Fruit fly (Drosophila melanogaster): ENCODE data around the gene Naa40.
A peak's percentile ranks its signal among the peaks of the same experiment; 100 is the strongest.

Naa40 gene

DNA sequence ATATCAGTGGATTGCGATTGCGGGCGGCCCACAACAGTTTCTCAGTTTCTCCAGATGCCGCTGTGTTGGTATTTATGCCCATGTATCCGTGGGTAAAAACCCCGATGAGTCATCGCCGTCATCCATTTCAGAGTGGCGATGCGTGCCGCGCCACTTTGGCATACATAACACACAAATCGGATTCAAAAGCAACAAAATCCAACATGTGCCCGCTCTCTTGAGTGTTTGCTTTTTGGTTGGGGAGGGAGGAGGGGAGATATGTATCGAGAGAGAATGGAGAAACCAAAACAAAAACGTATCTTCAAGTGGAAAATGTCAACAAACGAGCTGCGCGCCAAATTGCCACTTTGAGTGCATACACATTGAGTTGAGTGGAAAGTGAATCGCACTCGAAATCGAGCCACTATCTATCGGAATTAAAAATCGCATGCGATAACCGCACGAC, 46.9 kb upstream of the Naa40 start (continued):
- peak; percentile 38 for TF ChIP-seq CG17568 (GFP tag; optimal IDR thresholded peaks at IDR 0.05)
- peak; percentile 61 for TF ChIP-seq CG10431 (GFP tag; optimal IDR thresholded peaks at IDR 0.05)
- peak; percentile 11 for TF ChIP-seq odd (GFP tag; optimal IDR thresholded peaks at IDR 0.05)
- TF ChIP-seq HLHmδ (GFP tag; optimal IDR thresholded peaks at IDR 0.05): peak; percentile 59
- TF ChIP-seq CG6791 (GFP tag; IDR thresholded peaks at IDR 0.05; ENCODE audit: partially characterized antibody): peak; percentile 6; the same call in 2 of the 3 replicates
- peak; percentile 69; the same call in 1 of the 2 replicates for TF ChIP-seq sna (GFP tag; IDR thresholded peaks at IDR 0.05; ENCODE audit: partially characterized antibody)
- peak; percentile 83 for TF ChIP-seq wek (GFP tag; optimal IDR thresholded peaks at IDR 0.05)
- peak; percentile 42; the same call in 1 of the 2 replicates for TF ChIP-seq hbn (GFP tag; IDR thresholded peaks at IDR 0.05; ENCODE audit: partially characterized antibody)
- no peak for TF ChIP-seq Camta (GFP tag; optimal IDR thresholded peaks at IDR 0.05)
- peak; percentile 27; the same call in 1 of the 2 replicates for TF ChIP-seq CG4360 (GFP tag; IDR thresholded peaks at IDR 0.05)
- TF ChIP-seq MESR4 (GFP tag; optimal IDR thresholded peaks at IDR 0.05): no peak
- peak; percentile 53 for TF ChIP-seq CrebB (tag; optimal IDR thresholded peaks at IDR 0.05)
- no peak for TF ChIP-seq ham (GFP tag; IDR thresholded peaks at IDR 0.05)
- no peak for TF ChIP-seq usp (GFP tag; optimal IDR thresholded peaks at IDR 0.05)
- TF ChIP-seq B-H1 (GFP tag; IDR thresholded peaks at IDR 0.05): no peak; the same call in 2 of the 3 replicates
- peak; percentile 17 for TF ChIP-seq D19A (tag; optimal IDR thresholded peaks at IDR 0.05)
- no peak for TF ChIP-seq gsb (GFP tag; IDR thresholded peaks at IDR 0.05)
- no peak for TF ChIP-seq CG31365 (tag; optimal IDR thresholded peaks at IDR 0.05)
- no peak for TF ChIP-seq hkb (optimal IDR thresholded peaks at IDR 0.05)
- 0 out of 2 replicates have a peak, but pooled peaks have one; percentile 18 for TF ChIP-seq hkb (GFP tag; IDR thresholded peaks at IDR 0.05)
- TF ChIP-seq CG15269 (tag; optimal IDR thresholded peaks at IDR 0.05): peak; percentile 24
- no peak for TF ChIP-seq Sox100B (GFP tag; optimal IDR thresholded peaks at IDR 0.05)
- TF ChIP-seq vvl (GFP tag; IDR thresholded peaks at IDR 0.05): peak; percentile 52; the same call in 1 of the 2 replicates
- peak; percentile 55 for TF ChIP-seq gcm (GFP tag; optimal IDR thresholded peaks at IDR 0.05)
- TF ChIP-seq lab (GFP tag; optimal IDR thresholded peaks at IDR 0.05): peak; percentile 17
- no peak for TF ChIP-seq crp (GFP tag; optimal IDR thresholded peaks at IDR 0.05)
- TF ChIP-seq amos (GFP tag; IDR thresholded peaks at IDR 0.05; ENCODE audit: partially characterized antibody): peak; percentile 69; the same call in 1 of the 2 replicates
- TF ChIP-seq mirr (GFP tag; optimal IDR thresholded peaks at IDR 0.05): peak; percentile 30
- peak; percentile 70 for TF ChIP-seq oc (tag; optimal IDR thresholded peaks at IDR 0.05)
- TF ChIP-seq Dp (GFP tag; optimal IDR thresholded peaks at IDR 0.05): peak; percentile 57
- TF ChIP-seq twi (tag; optimal IDR thresholded peaks at IDR 0.05): peak; percentile 80
- no peak for TF ChIP-seq ERR (GFP tag; optimal IDR thresholded peaks at IDR 0.05)
- no peak for TF ChIP-seq CG14441 (GFP tag; IDR thresholded peaks at IDR 0.05)
- TF ChIP-seq prd (optimal IDR thresholded peaks at IDR 0.05): no peak
- TF ChIP-seq prd (GFP tag; IDR thresholded peaks at IDR 0.05): no peak
- no peak for TF ChIP-seq sima (GFP tag; optimal IDR thresholded peaks at IDR 0.05)
- TF ChIP-seq zfh2 (GFP tag; optimal IDR thresholded peaks at IDR 0.05): no peak
- TF ChIP-seq Adf1 (GFP tag; IDR thresholded peaks at IDR 0.05): peak; percentile 32; the same call in 1 of the 2 replicates
- peak; percentile 11 for TF ChIP-seq Atf3 (GFP tag; optimal IDR thresholded peaks at IDR 0.05)
- no peak for TF ChIP-seq Dref (GFP tag; IDR thresholded peaks at IDR 0.05)
- no peak for TF ChIP-seq CG31441 (GFP tag; IDR thresholded peaks at IDR 0.05)
- peak; percentile 100 for TF ChIP-seq z (GFP tag; IDR thresholded peaks at IDR 0.05)
- peak in 1 of 2 experiments; percentile 96 for TF ChIP-seq Trl (optimal IDR thresholded peaks at IDR 0.05)
- no peak for TF ChIP-seq Trl (GFP tag; optimal IDR thresholded peaks at IDR 0.05)
- no peak for TF ChIP-seq ab (GFP tag; optimal IDR thresholded peaks at IDR 0.05)
- no peak for TF ChIP-seq ind (GFP tag; optimal IDR thresholded peaks at IDR 0.05)
- no peak for TF ChIP-seq cas (GFP tag; IDR thresholded peaks at IDR 0.05)
- TF ChIP-seq sob (GFP tag; IDR thresholded peaks at IDR 0.05): no peak
- no peak for TF ChIP-seq NK7.1 (GFP tag; optimal IDR thresholded peaks at IDR 0.05)
- peak; percentile 9; the same call in 1 of the 3 replicates for TF ChIP-seq otp (GFP tag; IDR thresholded peaks at IDR 0.05)
- peak; percentile 51; the same call in 1 of the 2 replicates for TF ChIP-seq chm (GFP tag; IDR thresholded peaks at IDR 0.05)
